Worm (Caenorhabditis elegans) whole organism, midembryonic: ENCODE results near the gene spl-1.

Source experiments
- cog-1 ChIP-seq: sonication (generic microtip); optimal IDR thresholded peaks from 2 replicates; lab custom pipeline; 2016; ENCODE audit warnings: missing genetic modification characterization, missing compliant biosample characterization
- flt-1 ChIP-seq: fragments of 200-800 bp; sonication (Bioruptor generic); IDR thresholded peaks from 2 replicates; pipeline ENCODE4 v1.3.6; 2022; ENCODE audit warnings: missing genetic modification characterization, missing compliant biosample characterization
- klf-2 ChIP-seq: fragments of 200-800 bp; sonication (Bioruptor generic); conservative IDR thresholded peaks from 2 replicates; pipeline ENCODE4 v1.3.6; 2022; ENCODE audit warnings: missing genetic modification reagents, missing genetic modification characterization, missing compliant biosample characterization
- med-1 ChIP-seq: sonication (generic microtip); optimal IDR thresholded peaks from 2 replicates; lab custom pipeline; 2017; ENCODE audit warnings: missing genetic modification characterization, mild to moderate bottlenecking, missing compliant biosample characterization, antibody characterized with exemption, missing genetic modification reagents; ENCODE audit not compliant: insufficient read depth
- ref-1 ChIP-seq: fragments of 200-800 bp; sonication (Bioruptor generic); conservative IDR thresholded peaks from 2 replicates; pipeline ENCODE4 v1.3.6; 2022; ENCODE audit warnings: missing genetic modification reagents, missing genetic modification characterization, missing compliant biosample characterization
- ztf-23 ChIP-seq: fragments of 200-800 bp; sonication (Bioruptor generic); IDR thresholded peaks from 2 replicates; pipeline ENCODE4 v1.3.6; 2022; ENCODE audit warnings: missing genetic modification reagents, missing genetic modification characterization, missing compliant biosample characterization

DNA sequence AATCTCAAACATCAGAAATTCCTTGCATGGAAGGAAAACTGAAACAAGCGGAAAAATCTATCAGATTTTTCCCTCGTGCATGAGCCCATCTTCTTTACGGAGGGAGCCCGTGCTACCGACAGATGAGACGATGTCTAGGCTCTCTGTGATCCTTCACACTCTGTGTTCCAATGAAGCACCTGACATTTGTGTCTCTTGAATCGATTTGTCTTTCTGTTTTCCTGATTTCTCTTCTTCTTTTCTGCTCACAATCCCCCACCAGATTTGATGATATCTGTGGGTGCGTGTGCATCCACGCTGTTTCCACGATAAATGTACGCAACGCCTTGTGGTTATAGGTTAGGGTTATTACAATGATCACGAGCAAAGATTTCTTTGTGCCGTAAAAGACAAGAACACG lies 4.1 kb downstream of the spl-1 start:
- TF ChIP-seq med-1 (GFP tag; lab: Kevin White, UChicago) = no peak
- no peak for TF ChIP-seq cog-1
- no peak for TF ChIP-seq ztf-23 (GFP tag; lab: Robert Waterston, UW)
- no peak for TF ChIP-seq klf-2 (GFP tag; lab: Robert Waterston, UW)
- no peak for TF ChIP-seq flt-1 (GFP tag; lab: Robert Waterston, UW)
- no peak for TF ChIP-seq ref-1 (GFP tag; lab: Robert Waterston, UW)
